Worm (Caenorhabditis elegans) whole organism, late embryonic: ENCODE measurements around the gene F17E9.4.

Experiments
- C38D4.7 ChIP-seq: fragments of 200-800 bp; sonication (Bioruptor generic); optimal IDR thresholded peaks from 2 replicates; lab custom pipeline; 2018; ENCODE audit warnings: mild to moderate bottlenecking, missing genetic modification characterization, moderate library complexity, missing compliant biosample characterization
- K09A11.1 ChIP-seq: sonication (generic microtip); optimal IDR thresholded peaks from 2 replicates; lab custom pipeline; 2017; ENCODE audit warnings: antibody characterized with exemption, mild to moderate bottlenecking, missing genetic modification characterization, missing compliant biosample characterization; ENCODE audit not compliant: insufficient read depth
- Y22D7AL.16 ChIP-seq: sonication (generic microtip); optimal IDR thresholded peaks from 2 replicates; lab custom pipeline; 2016; ENCODE audit warnings: missing genetic modification characterization, missing compliant biosample characterization
- ahr-1 ChIP-seq: sonication (generic microtip); optimal IDR thresholded peaks from 2 replicates; lab custom pipeline; 2016; ENCODE audit warnings: missing genetic modification characterization, missing compliant biosample characterization
- ama-1 ChIP-seq: fragments of 150-350 bp; optimal IDR thresholded peaks from 2 replicates; lab custom pipeline; 2014
- ceh-19 ChIP-seq: fragments of 200-800 bp; sonication (Bioruptor generic); optimal IDR thresholded peaks from 2 replicates; lab custom pipeline; 2018; ENCODE audit warnings: mild to moderate bottlenecking, missing genetic modification characterization, missing compliant biosample characterization
- ceh-22 ChIP-seq: sonication (generic microtip); optimal IDR thresholded peaks from 2 replicates; lab custom pipeline; 2017; ENCODE audit warnings: missing biosample characterization, missing genetic modification characterization
- ceh-24 ChIP-seq: sonication (generic microtip); optimal IDR thresholded peaks from 2 replicates; lab custom pipeline; 2016; ENCODE audit warnings: mild to moderate bottlenecking, missing genetic modification characterization, missing compliant biosample characterization
- ceh-30 ChIP-seq: fragments of 150-350 bp; optimal IDR thresholded peaks from 2 replicates; lab custom pipeline; 2014; ENCODE audit warnings: missing biosample characterization, missing genetic modification characterization
- ceh-31 ChIP-seq: sonication (generic microtip); optimal IDR thresholded peaks from 2 replicates; lab custom pipeline; 2016; ENCODE audit warnings: missing genetic modification characterization, missing compliant biosample characterization
- ceh-45 ChIP-seq: fragments of 200-800 bp; sonication (Bioruptor generic); IDR thresholded peaks from 2 replicates; pipeline ENCODE4 v1.3.6; 2022; ENCODE audit warnings: missing genetic modification reagents, missing genetic modification characterization, missing compliant biosample characterization
- ceh-6 ChIP-seq: fragments of 200-800 bp; sonication (Bioruptor generic); optimal IDR thresholded peaks from 2 replicates; lab custom pipeline; 2018; ENCODE audit warnings: mild to moderate bottlenecking, missing genetic modification characterization, missing compliant biosample characterization
- ceh-9 ChIP-seq: sonication (generic microtip); optimal IDR thresholded peaks from 2 replicates; lab custom pipeline; 2016; ENCODE audit warnings: mild to moderate bottlenecking, missing genetic modification characterization, inconsistent platforms, missing compliant biosample characterization
- che-1 ChIP-seq: sonication (generic microtip); optimal IDR thresholded peaks from 2 replicates; lab custom pipeline; 2016; ENCODE audit warnings: mild to moderate bottlenecking, missing genetic modification characterization, missing compliant biosample characterization
- dve-1 ChIP-seq: sonication (generic microtip); optimal IDR thresholded peaks from 2 replicates; lab custom pipeline; 2017; ENCODE audit warnings: antibody characterized with exemption, mild to moderate bottlenecking, missing genetic modification characterization, missing compliant biosample characterization
- elt-4 ChIP-seq: sonication (generic microtip); optimal IDR thresholded peaks from 2 replicates; lab custom pipeline; 2016; ENCODE audit warnings: missing genetic modification characterization, missing compliant biosample characterization
- eyg-1 ChIP-seq: sonication (generic microtip); optimal IDR thresholded peaks from 2 replicates; lab custom pipeline; 2016; ENCODE audit warnings: missing genotype, missing genetic modification characterization, missing compliant biosample characterization
- fax-1 ChIP-seq: sonication (generic microtip); optimal IDR thresholded peaks from 2 replicates; lab custom pipeline; 2016; ENCODE audit warnings: missing genotype, missing genetic modification characterization, missing compliant biosample characterization
- fkh-10 ChIP-seq: fragments of 150-350 bp; optimal IDR thresholded peaks from 2 replicates; lab custom pipeline; 2014; ENCODE audit warnings: missing biosample characterization, missing genetic modification reagents, missing genetic modification characterization
- gmeb-2 ChIP-seq: sonication (generic microtip); optimal IDR thresholded peaks from 2 replicates; lab custom pipeline; 2016; ENCODE audit warnings: missing genetic modification characterization, inconsistent platforms, missing compliant biosample characterization
- hlh-13 ChIP-seq: fragments of 200-800 bp; sonication (Bioruptor generic); optimal IDR thresholded peaks from 2 replicates; lab custom pipeline; 2018; ENCODE audit warnings: mild to moderate bottlenecking, missing genetic modification characterization, missing compliant biosample characterization
- hlh-6 ChIP-seq: sonication (generic microtip); optimal IDR thresholded peaks from 2 replicates; lab custom pipeline; 2016; ENCODE audit warnings: missing genotype, missing genetic modification characterization, missing compliant biosample characterization
- hlh-8 ChIP-seq: sonication (generic microtip); optimal IDR thresholded peaks from 2 replicates; lab custom pipeline; 2016; ENCODE audit warnings: missing genotype, missing genetic modification characterization, missing compliant biosample characterization
- lim-6 ChIP-seq: sonication (generic microtip); optimal IDR thresholded peaks from 2 replicates; lab custom pipeline; 2016; ENCODE audit warnings: missing genetic modification characterization, missing compliant biosample characterization
- lin-11 ChIP-seq: fragments of 200-800 bp; sonication (Bioruptor generic); optimal IDR thresholded peaks from 2 replicates; lab custom pipeline; 2018; ENCODE audit warnings: mild to moderate bottlenecking, missing genetic modification characterization, missing compliant biosample characterization
- mec-3 ChIP-seq: sonication (generic microtip); optimal IDR thresholded peaks from 2 replicates; lab custom pipeline; 2016; ENCODE audit warnings: borderline replicate concordance, missing genetic modification characterization, missing compliant biosample characterization
- nfya-1 ChIP-seq: sonication (generic microtip); optimal IDR thresholded peaks from 2 replicates; lab custom pipeline; 2017; ENCODE audit warnings: missing genetic modification characterization, mild to moderate bottlenecking, missing compliant biosample characterization, antibody characterized with exemption, moderate library complexity
- odd-2 ChIP-seq: sonication (generic microtip); optimal IDR thresholded peaks from 2 replicates; lab custom pipeline; 2017; ENCODE audit warnings: antibody characterized with exemption, mild to moderate bottlenecking, missing genetic modification characterization, missing compliant biosample characterization
- pag-3 ChIP-seq: sonication (generic microtip); optimal IDR thresholded peaks from 2 replicates; lab custom pipeline; 2016; ENCODE audit warnings: missing compliant biosample characterization, missing genetic modification characterization, borderline replicate concordance
- pax-1 ChIP-seq: fragments of 150-350 bp; optimal IDR thresholded peaks from 2 replicates; lab custom pipeline; 2014; ENCODE audit warnings: missing biosample characterization, missing genetic modification characterization
- pha-4 ChIP-seq: fragments of 150-350 bp; optimal IDR thresholded peaks from 2 replicates; lab custom pipeline; 2018; ENCODE audit warnings: missing biosample characterization, missing genetic modification reagents, missing genetic modification characterization
- pqm-1 ChIP-seq: sonication (generic microtip); optimal IDR thresholded peaks from 2 replicates; lab custom pipeline; 2016; ENCODE audit warnings: missing genetic modification characterization, missing compliant biosample characterization
- pros-1 ChIP-seq: fragments of 150-350 bp; optimal IDR thresholded peaks from 2 replicates; lab custom pipeline; 2014; ENCODE audit warnings: missing biosample characterization, missing genetic modification reagents, missing genetic modification characterization
- ref-2 ChIP-seq: sonication (generic microtip); optimal IDR thresholded peaks from 2 replicates; lab custom pipeline; 2016; ENCODE audit warnings: missing genetic modification characterization, missing compliant biosample characterization
- rnt-1 ChIP-seq: sonication (generic microtip); optimal IDR thresholded peaks from 2 replicates; lab custom pipeline; 2016; ENCODE audit warnings: missing genetic modification characterization, missing compliant biosample characterization
- sdc-2 ChIP-seq: sonication (generic microtip); optimal IDR thresholded peaks from 2 replicates; lab custom pipeline; 2016; ENCODE audit warnings: missing genotype, missing genetic modification characterization, missing compliant biosample characterization
- sox-2 ChIP-seq: fragments of 200-800 bp; sonication (Bioruptor generic); IDR thresholded peaks from 2 replicates; pipeline ENCODE4 v1.3.6; 2022; ENCODE audit warnings: missing genetic modification reagents, missing genetic modification characterization, missing compliant biosample characterization
- tbx-2 ChIP-seq: sonication (generic microtip); optimal IDR thresholded peaks from 2 replicates; lab custom pipeline; 2016; ENCODE audit warnings: missing genetic modification characterization, missing compliant biosample characterization
- tbx-7 ChIP-seq: sonication (generic microtip); optimal IDR thresholded peaks from 2 replicates; lab custom pipeline; 2016; ENCODE audit warnings: missing genotype, missing genetic modification characterization, missing compliant biosample characterization
- ttx-3 ChIP-seq: sonication (generic microtip); optimal IDR thresholded peaks from 2 replicates; lab custom pipeline; 2016; ENCODE audit warnings: missing genetic modification reagents, missing genetic modification characterization, missing compliant biosample characterization
- unc-3 ChIP-seq, 2 experiments: fragments of 200-800 bp in 1 of 2; sonication (Bioruptor generic) in 1 of 2; sonication (generic microtip) in 1 of 2; conservative IDR thresholded peaks in 1 of 2; optimal IDR thresholded peaks in 1 of 2; 2 replicates each; pipeline versions ENCODE4 v1.3.6 to Lab custom; 2016 to 2022; ENCODE audit warnings: missing compliant biosample characterization in 2 of 2, missing genetic modification characterization in 2 of 2, missing genetic modification reagents in 1 of 2
- unc-42 ChIP-seq: sonication (generic microtip); optimal IDR thresholded peaks from 2 replicates; lab custom pipeline; 2016; ENCODE audit warnings: missing genotype, missing genetic modification characterization, missing compliant biosample characterization
- unc-55 ChIP-seq: sonication (generic microtip); optimal IDR thresholded peaks from 2 replicates; lab custom pipeline; 2017; ENCODE audit warnings: missing biosample characterization, missing genetic modification reagents, missing genetic modification characterization
- unc-86 ChIP-seq: sonication (generic microtip); optimal IDR thresholded peaks from 2 replicates; lab custom pipeline; 2016; ENCODE audit warnings: missing genetic modification characterization, missing compliant biosample characterization
- zip-5 ChIP-seq: sonication (generic microtip); optimal IDR thresholded peaks from 2 replicates; lab custom pipeline; 2016; ENCODE audit warnings: missing genetic modification characterization, missing compliant biosample characterization

F17E9.4 gene

ce11 chrIV:8367887-8368286 lies 19.7 kb downstream of the F17E9.4 start:
- TF ChIP-seq fax-1 (tag; lab: Kevin White, UChicago) (no peak), hlh-13 (GFP tag; lab: Kevin White, UChicago) (no peak), che-1 (tag; lab: Kevin White, UChicago) (no peak), ceh-30 (tag; lab: Kevin White, UChicago) (no peak), hlh-6 (tag; lab: Kevin White, UChicago) (no peak), fkh-10 (GFP tag; lab: Kevin White, UChicago) (no peak), ceh-22 (tag; lab: Kevin White, UChicago) (no peak), elt-4 (tag; lab: Kevin White, UChicago) (no peak), unc-86 (tag; lab: Kevin White, UChicago) (no peak), ceh-31 (tag; lab: Kevin White, UChicago) (no peak), K09A11.1 (tag; lab: Kevin White, UChicago) (no peak), tbx-2 (tag; lab: Kevin White, UChicago) (no peak), unc-3 (GFP tag; conservative IDR thresholded peaks at IDR 0.05; lab: Robert Waterston, UW) (no peak), unc-3 (tag; optimal IDR thresholded peaks at IDR 0.05; lab: Kevin White, UChicago) (no peak), mec-3 (tag; lab: Kevin White, UChicago) (no peak), pqm-1 (tag; lab: Kevin White, UChicago) (no peak), pag-3 (no peak), ama-1 (lab: Kevin White, UChicago) (no peak)
- TF ChIP-seq, all 69 proteins: peak for 0

ce11 chrIV:8369135-8369534 lies 21.0 kb downstream of the F17E9.4 start, which contains the start of gene D2096.6:
Gene D2096.6, minus strand, starts transcription at chrIV:8369235.
- TF ChIP-seq ceh-45 (GFP tag; lab: Robert Waterston, UW) (no peak), ahr-1 (tag; lab: Kevin White, UChicago) (no peak), odd-2 (tag; lab: Kevin White, UChicago) (no peak), C38D4.7 (no peak), ceh-31 (tag; lab: Kevin White, UChicago) (no peak), gmeb-2 (no peak), hlh-6 (tag; lab: Kevin White, UChicago) (no peak), ceh-6 (GFP tag; lab: Kevin White, UChicago) (no peak)
- TF ChIP-seq, all 69 proteins: peak for 0

- TF ChIP-seq ceh-9 (tag; lab: Kevin White, UChicago) = peak; percentile 9
- TF ChIP-seq unc-55 (GFP tag; lab: Kevin White, UChicago) = peak; percentile 65
- peak; percentile 49 for TF ChIP-seq pros-1 (tag; lab: Kevin White, UChicago)
- no peak for TF ChIP-seq mec-3 (tag; lab: Kevin White, UChicago)
- TF ChIP-seq gmeb-2 = peak; percentile 81
- TF ChIP-seq odd-2 (tag; lab: Kevin White, UChicago) = peak; percentile 79
- peak; percentile 89 for TF ChIP-seq hlh-6 (tag; lab: Kevin White, UChicago)
- TF ChIP-seq unc-3 (GFP tag; conservative IDR thresholded peaks at IDR 0.05; lab: Robert Waterston, UW) = peak; percentile 65; the same call in 1 of the 2 replicates
- peak; percentile 79 for TF ChIP-seq unc-3 (tag; optimal IDR thresholded peaks at IDR 0.05; lab: Kevin White, UChicago)
- peak; percentile 87 for TF ChIP-seq ceh-6 (GFP tag; lab: Kevin White, UChicago)
- peak; percentile 84 for TF ChIP-seq lin-11 (tag; lab: Kevin White, UChicago)
- peak; percentile 77 for TF ChIP-seq eyg-1 (tag; lab: Kevin White, UChicago)
- TF ChIP-seq hlh-8 (tag; lab: Kevin White, UChicago) = peak; percentile 66
- TF ChIP-seq pqm-1 (tag; lab: Kevin White, UChicago) = peak; percentile 16
- TF ChIP-seq zip-5 (tag; lab: Kevin White, UChicago) = peak; percentile 70
- peak; percentile 61 for TF ChIP-seq unc-42 (tag; lab: Kevin White, UChicago)
- peak; percentile 53 for TF ChIP-seq ceh-30 (tag; lab: Kevin White, UChicago)
- TF ChIP-seq ceh-19 = peak; percentile 75
- no peak for TF ChIP-seq pax-1 (tag; lab: Kevin White, UChicago)
- TF ChIP-seq hlh-13 (GFP tag; lab: Kevin White, UChicago) = peak; percentile 83
- TF ChIP-seq dve-1 (tag; lab: Kevin White, UChicago) = peak; percentile 85
- TF ChIP-seq tbx-7 = peak; percentile 34
- TF ChIP-seq fkh-10 (GFP tag; lab: Kevin White, UChicago) = peak; percentile 73
- peak; percentile 67 for TF ChIP-seq nfya-1
- TF ChIP-seq Y22D7AL.16 = peak; percentile 70
- peak; percentile 92 for TF ChIP-seq ref-2
- TF ChIP-seq lim-6 (tag; lab: Kevin White, UChicago) = no peak
- TF ChIP-seq ceh-24 = no peak
- peak; percentile 50 for TF ChIP-seq rnt-1 (tag; lab: Kevin White, UChicago)
- peak; percentile 72 for TF ChIP-seq sox-2
- peak; percentile 52; the same call in 1 of the 2 replicates for TF ChIP-seq ceh-45 (GFP tag; lab: Robert Waterston, UW)
- peak; percentile 39 for TF ChIP-seq pag-3
- TF ChIP-seq ttx-3 (tag; lab: Kevin White, UChicago) = peak; percentile 82
- no peak for TF ChIP-seq pha-4
- peak; percentile 77 for TF ChIP-seq sdc-2
Measured at ce11 chrIV:8375381-8375780, 27.2 kb downstream of the F17E9.4 start.
